Worm (Caenorhabditis elegans) whole organism, L4 larva: ENCODE results near the gene fbxa-55.
A peak's percentile ranks its signal among the peaks of the same experiment; 100 is the strongest.

Source experiments
- F37D6.2 ChIP-seq: sonication (generic microtip); optimal IDR thresholded peaks from 2 replicates; lab custom pipeline; 2016; ENCODE audit warnings: mild to moderate bottlenecking, missing genetic modification characterization, missing compliant biosample characterization
- F44E2.7 ChIP-seq: fragments of 200-800 bp; sonication (Bioruptor generic); IDR thresholded peaks from 2 replicates; pipeline ENCODE4 v2.1.2; 2022; ENCODE audit warnings: missing genetic modification characterization, missing compliant biosample characterization
- F49E8.2 ChIP-seq: sonication (generic microtip); optimal IDR thresholded peaks from 2 replicates; lab custom pipeline; 2016; ENCODE audit warnings: missing compliant biosample characterization, mild to moderate bottlenecking, missing genetic modification characterization, borderline replicate concordance
- T20F7.1 ChIP-seq: fragments of 200-800 bp; sonication (Bioruptor generic); optimal IDR thresholded peaks from 2 replicates; lab custom pipeline; 2018; ENCODE audit warnings: mild to moderate bottlenecking, missing genetic modification characterization, missing compliant biosample characterization
- Y75B8A.6 ChIP-seq: fragments of 200-800 bp; sonication (Bioruptor generic); IDR thresholded peaks from 2 replicates; pipeline ENCODE4 v1.3.6; 2022; ENCODE audit warnings: missing genetic modification reagents, missing genetic modification characterization, missing compliant biosample characterization
- ZK546.5 ChIP-seq, 2 experiments: sonication (generic microtip); optimal IDR thresholded peaks; 2 replicates each; lab custom pipeline; 2017; ENCODE audit warnings: missing biosample characterization in 2 of 2, missing genetic modification characterization in 2 of 2
- ceh-32 ChIP-seq: sonication (generic microtip); optimal IDR thresholded peaks from 2 replicates; lab custom pipeline; 2016; ENCODE audit warnings: mild to moderate bottlenecking, missing genetic modification characterization, missing compliant biosample characterization; ENCODE audit not compliant: poor library complexity
- ceh-44 ChIP-seq: fragments of 200-800 bp; sonication (Bioruptor generic); IDR thresholded peaks from 2 replicates; pipeline ENCODE4 v1.3.6; 2022; ENCODE audit warnings: missing genetic modification reagents, missing genetic modification characterization, missing compliant biosample characterization
- ceh-82 ChIP-seq: sonication (generic microtip); optimal IDR thresholded peaks from 2 replicates; lab custom pipeline; 2017; ENCODE audit warnings: missing biosample characterization, missing genetic modification characterization
- daf-16 ChIP-seq, 3 experiments: sonication (generic microtip); optimal IDR thresholded peaks; 2 replicates each; lab custom pipeline; 2016 to 2017; ENCODE audit warnings: missing genetic modification characterization in 3 of 3, missing genetic modification reagents in 3 of 3, mild to moderate bottlenecking in 2 of 3, missing compliant biosample characterization in 2 of 3, missing biosample characterization in 1 of 3, moderate library complexity in 1 of 3
- dmd-6 ChIP-seq: fragments of 200-800 bp; sonication (Bioruptor generic); IDR thresholded peaks from 2 replicates; pipeline ENCODE4 v1.3.6; 2022; ENCODE audit warnings: missing genetic modification reagents, missing genetic modification characterization, missing compliant biosample characterization
- dpl-1 ChIP-seq: fragments of 150-350 bp; optimal IDR thresholded peaks from 2 replicates; lab custom pipeline; 2014; ENCODE audit warnings: missing biosample characterization, missing genetic modification reagents, missing genetic modification characterization
- duxl-1 ChIP-seq: sonication (generic microtip); optimal IDR thresholded peaks from 2 replicates; lab custom pipeline; 2016; ENCODE audit warnings: mild to moderate bottlenecking, missing genetic modification characterization, moderate library complexity, missing compliant biosample characterization; ENCODE audit not compliant: poor library complexity
- dve-1 ChIP-seq: sonication (generic microtip); optimal IDR thresholded peaks from 2 replicates; lab custom pipeline; 2017; ENCODE audit warnings: antibody characterized with exemption, mild to moderate bottlenecking, missing genetic modification characterization, missing compliant biosample characterization; ENCODE audit not compliant: insufficient read depth
- egl-27 ChIP-seq: sonication (generic microtip); optimal IDR thresholded peaks from 3 replicates; lab custom pipeline; 2017; ENCODE audit warnings: missing biosample characterization, missing genetic modification reagents, missing genetic modification characterization
- fos-1 ChIP-seq: fragments of 150-350 bp; optimal IDR thresholded peaks from 2 replicates; lab custom pipeline; 2014; ENCODE audit warnings: missing biosample characterization, missing genetic modification characterization
- hlh-30 ChIP-seq: sonication (generic microtip); optimal IDR thresholded peaks from 2 replicates; lab custom pipeline; 2017; ENCODE audit warnings: antibody characterized with exemption, mild to moderate bottlenecking, missing genetic modification characterization, missing compliant biosample characterization; ENCODE audit not compliant: insufficient read depth
- lim-7 ChIP-seq: fragments of 200-800 bp; sonication (Bioruptor generic); IDR thresholded peaks from 2 replicates; pipeline ENCODE4 v1.3.6; 2022; ENCODE audit warnings: missing genetic modification characterization, missing compliant biosample characterization
- lin-1 ChIP-seq: fragments of 200-800 bp; sonication (Bioruptor generic); IDR thresholded peaks from 2 replicates; pipeline ENCODE4 v1.3.6; 2022; ENCODE audit warnings: missing genetic modification reagents, missing genetic modification characterization, missing compliant biosample characterization
- lin-15B ChIP-seq: fragments of 150-350 bp; sonication (generic microtip); optimal IDR thresholded peaks from 3 replicates; lab custom pipeline; 2014; ENCODE audit warnings: missing biosample characterization, missing genetic modification characterization
- lin-39 ChIP-seq: fragments of 150-350 bp; optimal IDR thresholded peaks from 2 replicates; lab custom pipeline; 2014; ENCODE audit warnings: missing biosample characterization, missing genetic modification reagents, missing genetic modification characterization
- lir-3 ChIP-seq: sonication (generic microtip); optimal IDR thresholded peaks from 2 replicates; lab custom pipeline; 2016; ENCODE audit warnings: mild to moderate bottlenecking, missing genetic modification characterization, missing compliant biosample characterization
- madf-5 ChIP-seq, 2 experiments: fragments of 200-800 bp; sonication (Bioruptor generic); IDR thresholded peaks; 2 replicates each; pipeline ENCODE4 v1.3.6; 2022; ENCODE audit warnings: missing compliant biosample characterization in 2 of 2, missing genetic modification characterization in 2 of 2
- madf-9 ChIP-seq: fragments of 200-800 bp; sonication (Bioruptor generic); conservative IDR thresholded peaks from 2 replicates; pipeline ENCODE4 v1.3.6; 2022; ENCODE audit warnings: missing genetic modification reagents, missing genetic modification characterization, missing compliant biosample characterization
- mdt-29 ChIP-seq: fragments of 200-800 bp; sonication (Bioruptor generic); IDR thresholded peaks from 2 replicates; pipeline ENCODE4 v1.3.6; 2022; ENCODE audit warnings: missing genetic modification reagents, missing genetic modification characterization, missing compliant biosample characterization
- mxl-2 ChIP-seq: fragments of 200-800 bp; sonication (Bioruptor generic); conservative IDR thresholded peaks from 2 replicates; pipeline ENCODE4 v1.3.6; 2022; ENCODE audit warnings: missing genetic modification reagents, missing genetic modification characterization, missing compliant biosample characterization
- mxl-3 ChIP-seq: fragments of 200-800 bp; sonication (Bioruptor generic); optimal IDR thresholded peaks from 2 replicates; lab custom pipeline; 2018; ENCODE audit warnings: mild to moderate bottlenecking, missing genetic modification characterization, missing compliant biosample characterization
- nhr-111 ChIP-seq: fragments of 200-800 bp; sonication (Bioruptor generic); optimal IDR thresholded peaks from 2 replicates; lab custom pipeline; 2018; ENCODE audit warnings: mild to moderate bottlenecking, missing genetic modification characterization, missing compliant biosample characterization
- nhr-237 ChIP-seq: sonication (generic microtip); optimal IDR thresholded peaks from 2 replicates; lab custom pipeline; 2017; ENCODE audit warnings: missing biosample characterization, missing genetic modification characterization
- nhr-42 ChIP-seq: fragments of 200-800 bp; sonication (Bioruptor generic); IDR thresholded peaks from 2 replicates; pipeline ENCODE4 v1.3.6; 2022; ENCODE audit warnings: missing genetic modification characterization, missing compliant biosample characterization
- nhr-77 ChIP-seq: fragments of 150-350 bp; optimal IDR thresholded peaks from 2 replicates; lab custom pipeline; 2014; ENCODE audit warnings: missing biosample characterization, missing genetic modification characterization
- pha-4 ChIP-seq, 2 experiments: fragments of 150-350 bp in 1 of 2; fragments of 200-800 bp in 1 of 2; sonication (Bioruptor generic) in 1 of 2; IDR thresholded peaks in 1 of 2; optimal IDR thresholded peaks in 1 of 2; 2 replicates each; pipeline versions ENCODE4 v1.3.6 to Lab custom; 2014 to 2022; ENCODE audit warnings: missing genetic modification characterization in 2 of 2, missing genetic modification reagents in 2 of 2, missing biosample characterization in 1 of 2, missing compliant biosample characterization in 1 of 2
- php-3 ChIP-seq: fragments of 200-800 bp; sonication (Bioruptor generic); IDR thresholded peaks from 2 replicates; pipeline ENCODE4 v1.3.6; 2022; ENCODE audit warnings: missing genetic modification reagents, missing genetic modification characterization, missing compliant biosample characterization
- skn-1 ChIP-seq: fragments of 150-350 bp; optimal IDR thresholded peaks from 2 replicates; lab custom pipeline; 2014; ENCODE audit warnings: missing biosample characterization, missing genetic modification characterization
- snpc-4 ChIP-seq: fragments of 150-350 bp; optimal IDR thresholded peaks from 2 replicates; lab custom pipeline; 2014; ENCODE audit warnings: missing biosample characterization, missing genetic modification characterization
- spr-1 ChIP-seq: sonication (generic microtip); optimal IDR thresholded peaks from 2 replicates; lab custom pipeline; 2016; ENCODE audit warnings: mild to moderate bottlenecking, missing genetic modification characterization, missing compliant biosample characterization
- unc-130 ChIP-seq: sonication (generic microtip); optimal IDR thresholded peaks from 2 replicates; lab custom pipeline; 2016; ENCODE audit warnings: missing genetic modification reagents, missing genetic modification characterization, missing compliant biosample characterization
- unc-62 ChIP-seq, 3 experiments: fragments of 150-350 bp in 1 of 3; sonication (generic microtip); optimal IDR thresholded peaks in 2 of 3; peaks in 1 of 3; 1 replicate in 1 of 3; 2 replicates in 2 of 3; lab custom pipeline; 2014 to 2017; ENCODE audit warnings: missing biosample characterization in 3 of 3, missing genetic modification characterization in 3 of 3, missing genetic modification reagents in 3 of 3, missing genotype in 1 of 3
- zag-1 ChIP-seq: fragments of 150-350 bp; optimal IDR thresholded peaks from 2 replicates; lab custom pipeline; 2014; ENCODE audit warnings: missing biosample characterization, missing genetic modification characterization
- zip-11 ChIP-seq: fragments of 200-800 bp; sonication (Bioruptor generic); IDR thresholded peaks from 2 replicates; pipeline ENCODE4 v1.3.6; 2022; ENCODE audit warnings: missing genetic modification characterization, missing compliant biosample characterization
- ztf-11 ChIP-seq: fragments of 150-350 bp; optimal IDR thresholded peaks from 2 replicates; lab custom pipeline; 2014; ENCODE audit warnings: missing biosample characterization, missing genetic modification characterization
- ztf-7 ChIP-seq: fragments of 150-350 bp; optimal IDR thresholded peaks from 2 replicates; lab custom pipeline; 2014; ENCODE audit warnings: missing biosample characterization, missing genetic modification characterization

The fbxa-55 gene

DNA sequence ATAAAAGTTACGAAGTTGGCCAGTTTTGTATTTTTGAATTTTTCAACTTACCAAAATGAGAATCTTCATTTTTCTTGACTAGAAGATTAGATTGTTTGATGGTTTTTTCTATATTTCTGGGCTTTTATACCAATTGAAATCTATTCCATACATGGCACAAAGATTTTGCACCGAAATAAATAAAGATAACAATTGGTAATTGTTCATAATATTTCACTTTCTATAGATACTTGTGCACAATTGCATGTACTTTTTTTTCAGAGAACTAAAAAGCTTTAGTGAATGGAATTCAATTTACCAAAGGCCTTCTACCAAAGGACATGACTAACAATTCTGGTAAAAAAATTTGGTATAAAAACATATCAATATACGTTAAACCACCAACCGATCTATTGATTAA lies 18.7 kb upstream of the fbxa-55 start, which contains the start of the genes T12B5.15 and T12B5.14:
TSS of gene T12B5.15 (minus strand) at position 101 of the 400 bp plus-strand sequence.
TSS of gene T12B5.14 (plus strand) at position 321 of the 400 bp plus-strand sequence.
- TF ChIP-seq nhr-42 (GFP tag; lab: Robert Waterston, UW): no peak
- no peak for TF ChIP-seq egl-27
- no peak for TF ChIP-seq lim-7 (GFP tag; lab: Robert Waterston, UW)
- TF ChIP-seq mdt-29 (GFP tag; lab: Robert Waterston, UW): no peak
- TF ChIP-seq nhr-237 (tag; lab: Kevin White, UChicago): no peak

DNA sequence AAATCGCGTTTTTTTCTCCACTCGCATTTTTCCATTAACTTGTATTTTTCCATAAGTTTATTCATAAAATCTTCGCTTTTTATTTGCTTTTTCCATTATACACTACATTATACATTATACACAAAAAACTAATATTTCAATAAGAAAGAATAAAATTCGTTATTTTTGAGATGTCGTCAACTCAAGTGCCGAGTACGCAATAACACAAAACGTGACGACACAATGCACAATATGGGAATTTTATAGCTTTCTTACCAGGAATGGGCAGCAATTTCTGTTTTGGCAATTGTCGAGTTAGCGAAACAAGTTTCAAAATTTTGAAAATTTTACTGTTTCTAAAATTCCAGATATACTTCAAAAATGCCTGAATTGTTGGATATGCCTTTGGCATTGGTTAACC lies 16.3 kb upstream of the fbxa-55 start, which contains the start of gene fbxa-10:
TSS of gene fbxa-10 (plus strand) at position 207 of the 400 bp plus-strand sequence.
- TF ChIP-seq hlh-30 (tag; lab: Kevin White, UChicago) (no peak), nhr-77 (tag; lab: Kevin White, UChicago) (no peak), snpc-4 (tag; lab: Kevin White, UChicago) (no peak), duxl-1 (tag; lab: Kevin White, UChicago) (no peak), unc-62 (GFP tag; optimal IDR thresholded peaks at IDR 0.05 in 1 of 2; lab: Kevin White, UChicago) (no peak), unc-62 (tag; optimal IDR thresholded peaks at IDR 0.05; lab: Kevin White, UChicago) (no peak), nhr-237 (tag; lab: Kevin White, UChicago) (no peak), fos-1 (tag; lab: Kevin White, UChicago) (no peak), F44E2.7 (no peak)

DNA sequence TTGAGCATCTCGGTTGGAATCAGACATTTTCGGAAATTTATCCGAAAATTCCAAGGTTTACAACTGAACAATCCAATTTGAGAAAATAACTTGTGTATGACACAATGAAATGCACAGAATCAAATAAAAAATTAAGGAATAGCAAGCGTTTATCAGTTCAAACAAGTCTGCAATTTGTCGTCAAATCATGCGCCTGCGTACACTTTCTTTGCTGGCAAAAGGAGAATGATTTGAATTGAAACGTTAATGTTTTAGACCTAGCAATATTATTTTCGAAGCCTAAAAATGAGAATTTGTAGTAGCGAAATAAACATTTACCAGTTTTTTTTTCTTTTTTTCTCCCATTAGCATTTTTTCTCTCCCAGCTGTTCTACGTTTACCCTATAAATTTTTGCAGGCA lies 14.6 kb upstream of the fbxa-55 start, which contains the start of the genes fbxa-67 and fbxa-11:
TSS of gene fbxa-67 (minus strand) at position 199 of the 400 bp plus-strand sequence.
TSS of gene fbxa-11 (plus strand) at position 398 of the 400 bp plus-strand sequence.
- TF ChIP-seq ceh-32 (tag; lab: Kevin White, UChicago) (no peak), dpl-1 (GFP tag; lab: Kevin White, UChicago) (peak; percentile 51), ztf-11 (tag; lab: Kevin White, UChicago) (no peak), T20F7.1 (peak; percentile 25), dve-1 (tag; lab: Kevin White, UChicago) (peak; percentile 21), ZK546.5 (tag; optimal IDR thresholded peaks at IDR 0.05; lab: Kevin White, UChicago) (no peak), unc-130 (GFP tag; lab: Kevin White, UChicago) (no peak)

DNA sequence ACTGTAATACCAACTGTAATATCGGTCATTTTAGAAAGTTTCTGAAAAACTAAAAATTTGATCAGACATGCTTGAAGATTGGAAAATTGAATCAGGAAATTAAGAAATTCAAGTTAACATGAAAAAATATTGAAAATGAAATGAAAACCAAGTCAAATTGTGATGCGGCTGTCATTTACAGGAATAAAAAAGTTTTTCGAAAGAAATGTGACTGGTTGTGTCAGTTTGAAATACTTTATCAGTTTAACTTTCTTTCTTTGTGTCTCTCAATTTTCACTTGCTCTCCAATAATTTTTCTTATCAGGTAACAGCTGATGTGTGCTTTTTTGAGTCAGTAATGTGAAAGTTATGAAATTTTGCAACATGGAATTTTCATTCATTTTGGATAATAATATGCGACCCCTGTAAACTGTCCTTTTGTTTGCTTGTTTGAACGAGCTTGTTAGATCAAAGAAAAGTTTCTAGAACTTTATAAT lies 10.4 kb upstream of the fbxa-55 start, which contains the start of gene fbxa-60:
TSS of gene fbxa-60 (minus strand) at position 51 of the 476 bp plus-strand sequence.
- TF ChIP-seq F37D6.2 (tag; lab: Kevin White, UChicago) (no peak), ceh-44 (GFP tag; lab: Robert Waterston, UW) (no peak), ceh-82 (tag; lab: Kevin White, UChicago) (no peak), pha-4 (GFP tag; IDR thresholded peaks at IDR 0.05; lab: Robert Waterston, UW) (no peak), pha-4 (tag; optimal IDR thresholded peaks at IDR 0.05; lab: Kevin White, UChicago) (no peak), dmd-6 (GFP tag; lab: Robert Waterston, UW) (peak; percentile 95), lin-15B (tag; lab: Kevin White, UChicago) (no peak), hlh-30 (tag; lab: Kevin White, UChicago) (peak; percentile 16), lin-39 (no peak), mxl-2 (GFP tag; lab: Robert Waterston, UW) (no peak), madf-9 (GFP tag; lab: Robert Waterston, UW) (no peak), daf-16 (GFP tag; optimal IDR thresholded peaks at IDR 0.05; lab: Kevin White, UChicago) (no peak), daf-16 (tag; optimal IDR thresholded peaks at IDR 0.05; lab: Kevin White, UChicago) (peak; percentile 53), zip-11 (GFP tag; lab: Robert Waterston, UW) (no peak), mxl-3 (no peak), lin-1 (GFP tag; lab: Robert Waterston, UW) (peak; percentile 36; the same call in 1 of the 2 replicates), ztf-7 (no peak), zag-1 (tag; lab: Kevin White, UChicago) (no peak), F49E8.2 (tag; lab: Kevin White, UChicago) (no peak), mdt-29 (GFP tag; lab: Robert Waterston, UW) (no peak), skn-1 (tag; lab: Kevin White, UChicago) (no peak), T20F7.1 (peak; percentile 54), php-3 (peak; percentile 80), spr-1 (no peak), F44E2.7 (no peak), Y75B8A.6 (no peak), lir-3 (tag; lab: Kevin White, UChicago) (no peak), dve-1 (tag; lab: Kevin White, UChicago) (peak; percentile 63), nhr-111 (GFP tag; lab: Kevin White, UChicago) (no peak), madf-5 (GFP tag; IDR thresholded peaks at IDR 0.05; lab: Robert Waterston, UW) (no peak)
